Worm (Caenorhabditis elegans) whole organism, L4/young adult: ENCODE results near the gene T22G5.3.

ENCODE experiments used
- dao-5 ChIP-seq: sonication (generic microtip); optimal IDR thresholded peaks from 2 replicates; lab custom pipeline; 2016; ENCODE audit warnings: missing genotype, missing genetic modification characterization, moderate library complexity, missing compliant biosample characterization
- him-1 ChIP-seq: sonication (generic microtip); optimal IDR thresholded peaks from 2 replicates; lab custom pipeline; 2016; ENCODE audit warnings: missing genotype, missing genetic modification reagents, missing genetic modification characterization, missing compliant biosample characterization

DNA sequence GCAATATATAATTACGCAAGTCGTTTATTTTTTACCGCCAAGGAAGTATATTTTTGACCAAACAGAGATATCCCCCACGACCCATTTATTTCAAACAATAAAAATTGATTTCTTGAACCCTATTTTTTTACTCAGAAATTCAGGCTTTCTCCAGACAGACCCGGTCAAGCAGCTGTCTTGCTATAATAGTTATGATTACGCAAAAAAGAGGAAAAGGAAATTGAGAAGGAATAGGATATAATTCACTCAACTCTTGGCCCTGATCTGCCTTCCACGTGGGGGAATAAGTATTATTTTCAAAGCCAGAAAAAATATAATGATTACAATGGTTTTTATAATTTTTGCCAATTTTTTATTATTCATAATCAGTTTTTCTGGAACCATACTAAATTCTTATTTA lies 23.6 kb upstream of the T22G5.3 start, which contains the start of gene srx-136:
- TF ChIP-seq dao-5 (tag; lab: Kevin White, UChicago) (no peak), him-1 (tag; lab: Kevin White, UChicago) (no peak)
